Worm (Caenorhabditis elegans) whole organism, early embryonic: ENCODE data around the gene F46H5.7.

Experiments used
- B0310.2 ChIP-seq: sonication (generic microtip); optimal IDR thresholded peaks from 2 replicates; lab custom pipeline; 2016; ENCODE audit warnings: mild to moderate bottlenecking, missing genetic modification characterization, missing compliant biosample characterization
- F13C5.2 ChIP-seq: sonication (generic microtip); optimal IDR thresholded peaks from 2 replicates; lab custom pipeline; 2017; ENCODE audit warnings: mild to moderate bottlenecking, missing genetic modification characterization, inconsistent platforms, missing compliant biosample characterization
- aly-1 ChIP-seq: sonication (generic microtip); optimal IDR thresholded peaks from 2 replicates; lab custom pipeline; 2016; ENCODE audit warnings: missing genetic modification characterization, missing compliant biosample characterization
- ama-1 ChIP-seq: fragments of 150-350 bp; optimal IDR thresholded peaks from 2 replicates; lab custom pipeline; 2014
- ceh-13 ChIP-seq: fragments of 200-800 bp; sonication (Bioruptor generic); optimal IDR thresholded peaks from 2 replicates; lab custom pipeline; 2018; ENCODE audit warnings: mild to moderate bottlenecking, missing genetic modification characterization, missing compliant biosample characterization
- ceh-36 ChIP-seq: sonication (generic microtip); optimal IDR thresholded peaks from 2 replicates; lab custom pipeline; 2016; ENCODE audit warnings: missing genetic modification characterization, inconsistent platforms, missing compliant biosample characterization
- ets-7 ChIP-seq: sonication (generic microtip); optimal IDR thresholded peaks from 2 replicates; lab custom pipeline; 2016; ENCODE audit warnings: missing genotype, missing genetic modification characterization, missing compliant biosample characterization
- flt-1 ChIP-seq: fragments of 200-800 bp; sonication (Bioruptor generic); IDR thresholded peaks from 2 replicates; pipeline ENCODE4 v1.3.6; 2022; ENCODE audit warnings: missing genetic modification characterization, missing compliant biosample characterization
- hmbx-1 ChIP-seq: sonication (generic microtip); optimal IDR thresholded peaks from 2 replicates; lab custom pipeline; 2016; ENCODE audit warnings: mild to moderate bottlenecking, missing genetic modification characterization, missing compliant biosample characterization
- hmg-4 ChIP-seq: fragments of 200-800 bp; sonication (Bioruptor generic); optimal IDR thresholded peaks from 2 replicates; lab custom pipeline; 2018; ENCODE audit warnings: mild to moderate bottlenecking, missing genetic modification characterization, missing compliant biosample characterization
- hnd-1 ChIP-seq: sonication (generic microtip); optimal IDR thresholded peaks from 2 replicates; lab custom pipeline; 2016; ENCODE audit warnings: missing genetic modification characterization, missing compliant biosample characterization
- pes-1 ChIP-seq: fragments of 200-800 bp; sonication (Bioruptor generic); IDR thresholded peaks from 2 replicates; pipeline ENCODE4 v1.3.6; 2022; ENCODE audit warnings: missing genetic modification reagents, missing genetic modification characterization, missing compliant biosample characterization
- scrt-1 ChIP-seq: fragments of 200-800 bp; sonication (Bioruptor generic); IDR thresholded peaks from 2 replicates; pipeline ENCODE4 v1.3.6; 2022; ENCODE audit warnings: missing genetic modification characterization, missing compliant biosample characterization
- sea-1 ChIP-seq: fragments of 200-800 bp; sonication (Bioruptor generic); conservative IDR thresholded peaks from 2 replicates; pipeline ENCODE4 v1.3.6; 2022; ENCODE audit warnings: missing genetic modification characterization, missing compliant biosample characterization
- tbx-11 ChIP-seq: fragments of 200-800 bp; sonication (Bioruptor generic); IDR thresholded peaks from 2 replicates; pipeline ENCODE4 v1.3.6; 2022; ENCODE audit warnings: missing genetic modification characterization, missing compliant biosample characterization
- tbx-37 ChIP-seq: fragments of 200-800 bp; sonication (Bioruptor generic); conservative IDR thresholded peaks from 2 replicates; pipeline ENCODE4 v1.3.6; 2022; ENCODE audit warnings: missing genetic modification reagents, missing genetic modification characterization, missing compliant biosample characterization
- tra-4 ChIP-seq: sonication (generic microtip); optimal IDR thresholded peaks from 2 replicates; lab custom pipeline; 2017; ENCODE audit warnings: missing genetic modification characterization, missing compliant biosample characterization

The F46H5.7 gene

ce11 chrX:7242878-7243277 is at the start of gene F46H5.7:
Gene F46H5.7 (minus strand): TSS chrX:7242983.
- TF ChIP-seq tra-4 (tag; lab: Kevin White, UChicago), result no peak
- no peak for TF ChIP-seq pes-1 (GFP tag; lab: Robert Waterston, UW)
- TF ChIP-seq hmbx-1, result no peak
- no peak for TF ChIP-seq ceh-13 (GFP tag; lab: Kevin White, UChicago)
- TF ChIP-seq flt-1 (GFP tag; lab: Robert Waterston, UW), result no peak
- no peak for TF ChIP-seq ama-1 (lab: Kevin White, UChicago)

ce11 chrX:7291810-7292209 is 49.0 kb upstream of the F46H5.7 start, which contains the start of gene lron-7:
Gene lron-7 (plus strand): TSS chrX:7292132.
- TF ChIP-seq hmbx-1, result no peak
- TF ChIP-seq tbx-11 (GFP tag; lab: Robert Waterston, UW), result no peak
- no peak for TF ChIP-seq ceh-36 (tag; lab: Kevin White, UChicago)
- TF ChIP-seq sea-1 (GFP tag; lab: Robert Waterston, UW), result no peak
- TF ChIP-seq hnd-1 (tag; lab: Kevin White, UChicago), result no peak
- TF ChIP-seq tra-4 (tag; lab: Kevin White, UChicago), result no peak
- TF ChIP-seq ceh-13 (GFP tag; lab: Kevin White, UChicago), result no peak
- TF ChIP-seq hmg-4 (GFP tag; lab: Kevin White, UChicago), result no peak
- no peak for TF ChIP-seq scrt-1 (GFP tag; lab: Robert Waterston, UW)
- no peak for TF ChIP-seq F13C5.2 (tag; lab: Kevin White, UChicago)
- TF ChIP-seq ets-7 (tag; lab: Kevin White, UChicago), result no peak

- TF ChIP-seq hmbx-1 (no peak), tra-4 (tag; lab: Kevin White, UChicago) (no peak), aly-1 (tag; lab: Kevin White, UChicago) (no peak), ets-7 (tag; lab: Kevin White, UChicago) (no peak), flt-1 (GFP tag; lab: Robert Waterston, UW) (no peak)
Measured at ce11 chrX:7290859-7291628, 48.3 kb upstream of the F46H5.7 start.

ce11 chrX:7289565-7289964 is 46.8 kb upstream of the F46H5.7 start:
- TF ChIP-seq pes-1 (GFP tag; lab: Robert Waterston, UW) (no peak), hmg-4 (GFP tag; lab: Kevin White, UChicago) (no peak), F13C5.2 (tag; lab: Kevin White, UChicago) (no peak), sea-1 (GFP tag; lab: Robert Waterston, UW) (no peak), ceh-13 (GFP tag; lab: Kevin White, UChicago) (no peak), B0310.2 (tag; lab: Kevin White, UChicago) (no peak), aly-1 (tag; lab: Kevin White, UChicago) (no peak), tbx-11 (GFP tag; lab: Robert Waterston, UW) (no peak), flt-1 (GFP tag; lab: Robert Waterston, UW) (no peak), ama-1 (lab: Kevin White, UChicago) (no peak), ets-7 (tag; lab: Kevin White, UChicago) (no peak), hnd-1 (tag; lab: Kevin White, UChicago) (no peak), scrt-1 (GFP tag; lab: Robert Waterston, UW) (no peak), tra-4 (tag; lab: Kevin White, UChicago) (no peak)

ce11 chrX:7284724-7285184 is 42.0 kb upstream of the F46H5.7 start:
- no peak for TF ChIP-seq ceh-13 (GFP tag; lab: Kevin White, UChicago)
- no peak for TF ChIP-seq hnd-1 (tag; lab: Kevin White, UChicago)
- no peak for TF ChIP-seq aly-1 (tag; lab: Kevin White, UChicago)
- TF ChIP-seq ceh-36 (tag; lab: Kevin White, UChicago), result no peak
- TF ChIP-seq flt-1 (GFP tag; lab: Robert Waterston, UW), result no peak
- TF ChIP-seq ama-1 (lab: Kevin White, UChicago), result no peak
- TF ChIP-seq B0310.2 (tag; lab: Kevin White, UChicago), result no peak
- TF ChIP-seq hmbx-1, result no peak
- no peak for TF ChIP-seq tra-4 (tag; lab: Kevin White, UChicago)
- no peak for TF ChIP-seq scrt-1 (GFP tag; lab: Robert Waterston, UW)
- TF ChIP-seq sea-1 (GFP tag; lab: Robert Waterston, UW), result no peak
- TF ChIP-seq pes-1 (GFP tag; lab: Robert Waterston, UW), result no peak
- no peak for TF ChIP-seq tbx-11 (GFP tag; lab: Robert Waterston, UW)
- no peak for TF ChIP-seq hmg-4 (GFP tag; lab: Kevin White, UChicago)
- TF ChIP-seq ets-7 (tag; lab: Kevin White, UChicago), result no peak
- no peak for TF ChIP-seq tbx-37 (GFP tag; lab: Robert Waterston, UW)
- no peak for TF ChIP-seq F13C5.2 (tag; lab: Kevin White, UChicago)

- TF ChIP-seq ama-1 (lab: Kevin White, UChicago) (no peak), F13C5.2 (tag; lab: Kevin White, UChicago) (no peak), hnd-1 (tag; lab: Kevin White, UChicago) (no peak), B0310.2 (tag; lab: Kevin White, UChicago) (no peak), hmbx-1 (no peak), tbx-11 (GFP tag; lab: Robert Waterston, UW) (no peak), hmg-4 (GFP tag; lab: Kevin White, UChicago) (no peak), scrt-1 (GFP tag; lab: Robert Waterston, UW) (no peak), flt-1 (GFP tag; lab: Robert Waterston, UW) (no peak), aly-1 (tag; lab: Kevin White, UChicago) (no peak), tbx-37 (GFP tag; lab: Robert Waterston, UW) (no peak), sea-1 (GFP tag; lab: Robert Waterston, UW) (no peak), ceh-36 (tag; lab: Kevin White, UChicago) (no peak), ceh-13 (GFP tag; lab: Kevin White, UChicago) (no peak), tra-4 (tag; lab: Kevin White, UChicago) (no peak)
Measured at ce11 chrX:7283136-7283535, 40.4 kb upstream of the F46H5.7 start.
